Fruit fly (Drosophila melanogaster) whole organism, embryonic: Measurements from ENCODE around the gene Tengl1.

ENCODE experiments used
- ATbp ChIP-seq: fragments of 200-800 bp; sonication (Bioruptor generic); optimal IDR thresholded peaks from 2 replicates; lab custom pipeline; 2017; ENCODE audit warnings: missing biosample characterization, mild to moderate bottlenecking, missing genetic modification characterization, missing genetic modification reagents
- Bdp1 ChIP-seq: fragments of 200-800 bp; sonication (Bioruptor generic); optimal IDR thresholded peaks from 3 replicates; lab custom pipeline; 2016; ENCODE audit warnings: missing biosample characterization, missing genetic modification characterization
- CG13123 ChIP-seq: fragments of 200-800 bp; sonication (Bioruptor generic); optimal IDR thresholded peaks from 2 replicates; lab custom pipeline; 2016; ENCODE audit warnings: missing biosample characterization, missing genetic modification characterization
- CG13296 ChIP-seq: fragments of 200-800 bp; sonication (Bioruptor generic); optimal IDR thresholded peaks from 3 replicates; lab custom pipeline; 2018; ENCODE audit warnings: missing biosample characterization, mild to moderate bottlenecking, missing genetic modification characterization
- CG13894 ChIP-seq: fragments of 200-800 bp; sonication (Bioruptor generic); optimal IDR thresholded peaks from 3 replicates; lab custom pipeline; 2018; ENCODE audit warnings: missing biosample characterization, mild to moderate bottlenecking, missing genetic modification characterization, moderate library complexity
- CG17612 ChIP-seq: fragments of 200-800 bp; sonication (Bioruptor generic); IDR thresholded peaks from 2 replicates; pipeline ENCODE4 v1.3.6; 2022; ENCODE audit warnings: missing biosample characterization, missing genetic modification characterization
- CG1832 ChIP-seq: fragments of 200-800 bp; sonication (Bioruptor generic); optimal IDR thresholded peaks from 2 replicates; lab custom pipeline; 2017; ENCODE audit warnings: missing biosample characterization, mild to moderate bottlenecking, missing genetic modification characterization, inconsistent platforms
- CG18599 ChIP-seq: fragments of 200-800 bp; sonication (Bioruptor generic); optimal IDR thresholded peaks from 3 replicates; lab custom pipeline; 2017; ENCODE audit warnings: missing biosample characterization, missing genetic modification characterization, mild to moderate bottlenecking, moderate library complexity, missing genetic modification reagents
- CG2889 ChIP-seq: fragments of 200-800 bp; sonication (Bioruptor generic); IDR thresholded peaks from 3 replicates; pipeline ENCODE4 v1.3.6; 2022; ENCODE audit warnings: missing biosample characterization, missing genetic modification characterization
- CG34224 ChIP-seq: fragments of 200-800 bp; sonication (Bioruptor generic); IDR thresholded peaks from 3 replicates; pipeline ENCODE4 v1.3.6; 2022; ENCODE audit warnings: missing biosample characterization, missing genetic modification characterization; ENCODE audit not compliant: partially characterized antibody
- CG4617 ChIP-seq: fragments of 200-800 bp; sonication (Bioruptor generic); optimal IDR thresholded peaks from 3 replicates; lab custom pipeline; 2016; ENCODE audit warnings: missing biosample characterization, missing genetic modification characterization, borderline replicate concordance
- CG5245 ChIP-seq: fragments of 200-800 bp; sonication (Bioruptor generic); optimal IDR thresholded peaks from 3 replicates; lab custom pipeline; 2016; ENCODE audit warnings: missing biosample characterization, missing genetic modification characterization
- CG6765 ChIP-seq: fragments of 200-800 bp; sonication (Bioruptor generic); optimal IDR thresholded peaks from 3 replicates; lab custom pipeline; 2017; ENCODE audit warnings: missing biosample characterization, mild to moderate bottlenecking, missing genetic modification characterization
- CG7786 ChIP-seq: fragments of 200-800 bp; sonication (Bioruptor generic); optimal IDR thresholded peaks from 2 replicates; lab custom pipeline; 2016; ENCODE audit warnings: missing biosample characterization, missing genetic modification characterization
- CG9727 ChIP-seq: fragments of 200-800 bp; sonication (Bioruptor generic); optimal IDR thresholded peaks from 3 replicates; lab custom pipeline; 2017; ENCODE audit warnings: missing biosample characterization, mild to moderate bottlenecking, missing genetic modification characterization
- CG9876 ChIP-seq: fragments of 200-800 bp; sonication (Bioruptor generic); optimal IDR thresholded peaks from 2 replicates; lab custom pipeline; 2016; ENCODE audit warnings: missing biosample characterization, missing genetic modification characterization
- CHES-1-like ChIP-seq: fragments of 200-800 bp; sonication (Bioruptor generic); optimal IDR thresholded peaks from 2 replicates; lab custom pipeline; 2016; ENCODE audit warnings: missing biosample characterization, missing genetic modification characterization
- CrebB ChIP-seq: fragments of 200-800 bp; sonication (Bioruptor generic); optimal IDR thresholded peaks from 3 replicates; lab custom pipeline; 2018; ENCODE audit warnings: missing biosample characterization, mild to moderate bottlenecking, missing genetic modification characterization
- Drgx ChIP-seq: fragments of 200-800 bp; sonication (Bioruptor generic); IDR thresholded peaks from 2 replicates; pipeline ENCODE4 v1.3.6; 2022; ENCODE audit warnings: missing biosample characterization, missing genetic modification characterization
- Ets97D ChIP-seq: fragments of 200-800 bp; sonication (Bioruptor generic); optimal IDR thresholded peaks from 3 replicates; lab custom pipeline; 2016; ENCODE audit warnings: missing biosample characterization, missing genetic modification characterization
- Gsc ChIP-seq: fragments of 200-800 bp; sonication (Bioruptor generic); IDR thresholded peaks from 2 replicates; pipeline ENCODE4 v1.3.6; 2022; ENCODE audit warnings: missing biosample characterization, missing genetic modification characterization
- HHEX ChIP-seq: fragments of 200-800 bp; sonication (Bioruptor generic); optimal IDR thresholded peaks from 3 replicates; lab custom pipeline; 2017; ENCODE audit warnings: missing biosample characterization, mild to moderate bottlenecking, missing genetic modification characterization, missing genetic modification reagents
- Jarid2 ChIP-seq: fragments of 200-800 bp; sonication (Bioruptor generic); optimal IDR thresholded peaks from 3 replicates; lab custom pipeline; 2017; ENCODE audit warnings: mild to moderate bottlenecking, missing biosample characterization, missing genetic modification reagents, missing genetic modification characterization
- Lim3 ChIP-seq: fragments of 200-800 bp; sonication (Bioruptor generic); IDR thresholded peaks from 2 replicates; pipeline ENCODE4 v1.3.6; 2022; ENCODE audit warnings: missing biosample characterization, missing genetic modification characterization
- MESR4 ChIP-seq: fragments of 200-800 bp; sonication (Bioruptor generic); optimal IDR thresholded peaks from 2 replicates; lab custom pipeline; 2018; ENCODE audit warnings: missing biosample characterization, mild to moderate bottlenecking, missing genetic modification characterization, moderate library complexity
- Mes4 ChIP-seq: fragments of 200-800 bp; sonication (Bioruptor generic); optimal IDR thresholded peaks from 2 replicates; lab custom pipeline; 2016; ENCODE audit warnings: missing biosample characterization, missing genetic modification characterization
- Opbp ChIP-seq: fragments of 200-800 bp; sonication (Bioruptor generic); IDR thresholded peaks from 3 replicates; pipeline ENCODE4 v1.3.6; 2022; ENCODE audit warnings: missing biosample characterization, missing genetic modification characterization; ENCODE audit not compliant: partially characterized antibody
- PHDP ChIP-seq: fragments of 200-800 bp; sonication (Bioruptor generic); optimal IDR thresholded peaks from 3 replicates; lab custom pipeline; 2018; ENCODE audit warnings: missing biosample characterization, mild to moderate bottlenecking, missing genetic modification characterization, moderate library complexity
- Pdp1 ChIP-seq, 2 experiments: fragments of 200-800 bp; sonication (Bioruptor generic); optimal IDR thresholded peaks; 3 replicates each; lab custom pipeline; 2016; ENCODE audit warnings: missing biosample characterization in 2 of 2, missing genetic modification characterization in 2 of 2, mild to moderate bottlenecking in 1 of 2, moderate library complexity in 1 of 2
- Scr ChIP-seq: fragments of 200-800 bp; sonication (Bioruptor generic); IDR thresholded peaks from 2 replicates; pipeline ENCODE4 v1.3.6; 2022; ENCODE audit warnings: missing biosample characterization, missing genetic modification characterization; ENCODE audit not compliant: partially characterized antibody
- Trl ChIP-seq, 3 experiments: fragments of >200 bp in 2 of 3; fragments of 200-800 bp in 1 of 3; sonication (Bioruptor generic) in 1 of 3; optimal IDR thresholded peaks; 2 replicates in 1 of 3; 3 replicates in 2 of 3; lab custom pipeline; 2016 to 2017; ENCODE audit warnings: missing biosample characterization in 1 of 3, missing genetic modification characterization in 1 of 3
- ci ChIP-seq: fragments of 200-800 bp; sonication (Bioruptor generic); IDR thresholded peaks from 3 replicates; pipeline ENCODE4 v1.3.6; 2022; ENCODE audit warnings: missing biosample characterization, missing genetic modification characterization
- dimm ChIP-seq: fragments of 200-800 bp; sonication (Bioruptor generic); IDR thresholded peaks from 2 replicates; pipeline ENCODE4 v1.3.6; 2022; ENCODE audit warnings: missing biosample characterization, missing genetic modification characterization
- en ChIP-seq: fragments of 200-800 bp; sonication (Bioruptor generic); optimal IDR thresholded peaks from 2 replicates; lab custom pipeline; 2016; ENCODE audit warnings: missing biosample characterization, missing genetic modification characterization
- esg ChIP-seq: fragments of 200-800 bp; sonication (Bioruptor generic); conservative IDR thresholded peaks from 2 replicates; pipeline ENCODE4 v1.3.6; 2022; ENCODE audit warnings: missing biosample characterization, missing genetic modification characterization
- eyg ChIP-seq: fragments of 200-800 bp; sonication (Bioruptor generic); optimal IDR thresholded peaks from 3 replicates; lab custom pipeline; 2016; ENCODE audit warnings: missing biosample characterization, missing genetic modification characterization
- gcm2 ChIP-seq: fragments of 200-800 bp; sonication (Bioruptor generic); optimal IDR thresholded peaks from 2 replicates; lab custom pipeline; 2016; ENCODE audit warnings: missing biosample characterization, missing genetic modification characterization
- hkb ChIP-seq, 2 experiments: fragments of 200-800 bp in 1 of 2; fragments of >200 bp in 1 of 2; sonication (Bioruptor generic) in 1 of 2; IDR thresholded peaks in 1 of 2; optimal IDR thresholded peaks in 1 of 2; 2 replicates each; pipeline versions ENCODE4 v1.3.6 to Lab custom; 2017 to 2022; ENCODE audit warnings: missing biosample characterization in 1 of 2, missing genetic modification characterization in 1 of 2
- lov ChIP-seq, 2 experiments: fragments of 200-800 bp in 1 of 2; fragments of >200 bp in 1 of 2; sonication (Bioruptor generic) in 1 of 2; IDR thresholded peaks in 1 of 2; optimal IDR thresholded peaks in 1 of 2; 2 replicates in 1 of 2; 3 replicates in 1 of 2; pipeline versions ENCODE4 v1.3.6 to Lab custom; 2017 to 2022; ENCODE audit warnings: missing biosample characterization in 1 of 2, missing genetic modification characterization in 1 of 2
- odd ChIP-seq: fragments of 200-800 bp; sonication (Bioruptor generic); optimal IDR thresholded peaks from 2 replicates; lab custom pipeline; 2017; ENCODE audit warnings: missing biosample characterization, mild to moderate bottlenecking, missing genetic modification characterization
- sens ChIP-seq: fragments of 200-800 bp; sonication (Bioruptor generic); peaks from one replicate; lab custom pipeline; 2016; ENCODE audit warnings: missing biosample characterization, missing genetic modification characterization
- sim ChIP-seq: fragments of 200-800 bp; sonication (Bioruptor generic); IDR thresholded peaks from 2 replicates; pipeline ENCODE4 v1.3.6; 2022; ENCODE audit warnings: missing biosample characterization, missing genetic modification characterization
- sima ChIP-seq: fragments of 200-800 bp; sonication (Bioruptor generic); optimal IDR thresholded peaks from 2 replicates; lab custom pipeline; 2016; ENCODE audit warnings: missing biosample characterization, missing genetic modification characterization
- slp2 ChIP-seq: fragments of 200-800 bp; sonication (Bioruptor generic); optimal IDR thresholded peaks from 2 replicates; lab custom pipeline; 2016; ENCODE audit warnings: missing biosample characterization, missing genetic modification characterization
- so ChIP-seq: fragments of 200-800 bp; sonication (Bioruptor generic); IDR thresholded peaks from 3 replicates; pipeline ENCODE4 v1.3.6; 2022; ENCODE audit warnings: missing biosample characterization, missing genetic modification characterization
- sqz ChIP-seq: fragments of 200-800 bp; sonication (Bioruptor generic); optimal IDR thresholded peaks from 3 replicates; lab custom pipeline; 2018; ENCODE audit warnings: missing biosample characterization, mild to moderate bottlenecking, missing genetic modification characterization
- ssp ChIP-seq: fragments of 200-800 bp; sonication (Bioruptor generic); IDR thresholded peaks from 2 replicates; pipeline ENCODE4 v1.3.6; 2022; ENCODE audit warnings: missing biosample characterization, missing genetic modification characterization
- stwl ChIP-seq: fragments of 200-800 bp; sonication (Bioruptor generic); optimal IDR thresholded peaks from 3 replicates; lab custom pipeline; 2018; ENCODE audit warnings: missing biosample characterization, mild to moderate bottlenecking, missing genetic modification characterization, moderate library complexity
- ttk ChIP-seq: fragments of 200-800 bp; sonication (Bioruptor generic); IDR thresholded peaks from 2 replicates; pipeline ENCODE4 v2.1.2; 2022; ENCODE audit warnings: missing biosample characterization, missing genetic modification characterization
- vvl ChIP-seq: fragments of 200-800 bp; sonication (Bioruptor generic); IDR thresholded peaks from 2 replicates; pipeline ENCODE4 v1.3.6; 2022; ENCODE audit warnings: missing biosample characterization, missing genetic modification characterization
- yki ChIP-seq: fragments of >200 bp; optimal IDR thresholded peaks from 3 replicates; lab custom pipeline; 2018

The Tengl1 gene

dm6 chr2L:2214004-2214403, 26.4 kb downstream of the Tengl1 start, which contains the start of the genes Uch and CG34174 (continued):
- TF ChIP-seq hkb (optimal IDR thresholded peaks at IDR 0.05; lab: Kevin White, UChicago) (peak; percentile 74), hkb (GFP tag; IDR thresholded peaks at IDR 0.05; lab: Robert Waterston, UW) (no peak), Gsc (GFP tag; lab: Robert Waterston, UW) (no peak), Drgx (GFP tag; lab: Robert Waterston, UW) (no peak), CG9727 (GFP tag; lab: Kevin White, UChicago) (peak; percentile 12), sim (no peak), CG2889 (GFP tag; lab: Robert Waterston, UW) (no peak), PHDP (tag; lab: Kevin White, UChicago) (no peak), CrebB (tag; lab: Kevin White, UChicago) (no peak), CG7786 (no peak), sens (GFP tag; lab: Kevin White, UChicago) (peak; percentile 81), CG34224 (GFP tag; lab: Robert Waterston, UW) (peak; percentile 68; the same call in 2 of the 3 replicates), esg (no peak), odd (no peak), ttk (no peak), eyg (GFP tag; lab: Kevin White, UChicago) (no peak), slp2 (GFP tag; lab: Kevin White, UChicago) (no peak), en (GFP tag; lab: Kevin White, UChicago) (no peak), CG1832 (GFP tag; lab: Kevin White, UChicago) (no peak), CG18599 (peak; percentile 24), CG13296 (no peak), HHEX (no peak), sqz (GFP tag; lab: Kevin White, UChicago) (no peak), Opbp (GFP tag; lab: Robert Waterston, UW) (0 out of 3 replicates have a peak, but pooled peaks have one; percentile 17), Trl (optimal IDR thresholded peaks at IDR 0.05; lab: Kevin White, UChicago) (peak in 1 of 2 experiments; percentile 19), Trl (GFP tag; optimal IDR thresholded peaks at IDR 0.05; lab: Kevin White, UChicago) (peak; percentile 4), yki (lab: Kevin White, UChicago) (no peak), ATbp (GFP tag; lab: Kevin White, UChicago) (no peak), ssp (GFP tag; lab: Robert Waterston, UW) (no peak), Scr (GFP tag; lab: Robert Waterston, UW) (peak; percentile 78), CG9876 (GFP tag; lab: Kevin White, UChicago) (no peak), Pdp1 (GFP tag; optimal IDR thresholded peaks at IDR 0.05; lab: Kevin White, UChicago) (no peak), so (GFP tag; lab: Robert Waterston, UW) (no peak), Jarid2 (GFP tag; lab: Kevin White, UChicago) (no peak), CG6765 (GFP tag; lab: Kevin White, UChicago) (no peak), ci (GFP tag; lab: Robert Waterston, UW) (no peak), gcm2 (no peak), stwl (tag; lab: Kevin White, UChicago) (peak; percentile 98), MESR4 (GFP tag; lab: Kevin White, UChicago) (no peak), sima (GFP tag; lab: Kevin White, UChicago) (no peak), CG5245 (GFP tag; lab: Kevin White, UChicago) (no peak), lov (optimal IDR thresholded peaks at IDR 0.05; lab: Kevin White, UChicago) (no peak), lov (GFP tag; IDR thresholded peaks at IDR 0.05; lab: Robert Waterston, UW) (no peak), vvl (GFP tag; lab: Robert Waterston, UW) (no peak), CHES-1-like (GFP tag; lab: Kevin White, UChicago) (peak; percentile 75), Ets97D (GFP tag; lab: Kevin White, UChicago) (peak; percentile 65), Mes4 (GFP tag; lab: Kevin White, UChicago) (no peak), CG4617 (GFP tag; lab: Kevin White, UChicago) (peak; percentile 42), CG13894 (tag; lab: Kevin White, UChicago) (peak; percentile 61), Lim3 (GFP tag; lab: Robert Waterston, UW) (no peak), CG17612 (no peak), dimm (no peak), CG13123 (GFP tag; lab: Kevin White, UChicago) (no peak), Bdp1 (GFP tag; lab: Kevin White, UChicago) (no peak)
